Worm (Caenorhabditis elegans): Measurements from ENCODE around the gene F16B4.2.

Gene F16B4.2

ce11 chrV:1627269-1627668, 26.4 kb downstream of the F16B4.2 start (continued):
- TF ChIP-seq pag-3 (tag; optimal IDR thresholded peaks at IDR 0.05; ENCODE audit: borderline replicate concordance, insufficient read depth): no peak
- TF ChIP-seq ceh-82 (tag; optimal IDR thresholded peaks at IDR 0.05): peak in 2 of 3 experiments; percentile 10 to 17
- no peak for TF ChIP-seq aly-2 (tag; optimal IDR thresholded peaks at IDR 0.05)
- no peak for TF ChIP-seq sox-4 (tag; optimal IDR thresholded peaks at IDR 0.05)
- TF ChIP-seq mep-1 (tag; optimal IDR thresholded peaks at IDR 0.05): peak; percentile 27
- peak; percentile 54 for TF ChIP-seq snu-23 (GFP tag; optimal IDR thresholded peaks at IDR 0.05)
- TF ChIP-seq C04F5.9 (tag; optimal IDR thresholded peaks at IDR 0.05): no peak
- TF ChIP-seq nhr-19 (GFP tag; conservative IDR thresholded peaks at IDR 0.05): peak; percentile 21; the same call in 1 of the 2 replicates
- TF ChIP-seq nhr-47 (tag; optimal IDR thresholded peaks at IDR 0.05): no peak
- peak in 2 of 3 experiments; percentile 3 for TF ChIP-seq dpl-1 (GFP tag; optimal IDR thresholded peaks at IDR 0.05)
- TF ChIP-seq lin-13 (GFP tag; optimal IDR thresholded peaks at IDR 0.05): no peak
- TF ChIP-seq skn-1 (tag; optimal IDR thresholded peaks at IDR 0.05): peak; percentile 81
- no peak for TF ChIP-seq fkh-10 (GFP tag; optimal IDR thresholded peaks at IDR 0.05)
- TF ChIP-seq C34B4.2 (tag; optimal IDR thresholded peaks at IDR 0.05): no peak
- TF ChIP-seq pqm-1 (tag; optimal IDR thresholded peaks at IDR 0.05): no peak
- no peak for TF ChIP-seq nhr-12 (tag; optimal IDR thresholded peaks at IDR 0.05)
- TF ChIP-seq mef-2 (tag; optimal IDR thresholded peaks at IDR 0.05): no peak
- no peak for TF ChIP-seq swsn-7 (tag; optimal IDR thresholded peaks at IDR 0.05)
- peak; percentile 95 for TF ChIP-seq lin-14 (GFP tag; optimal IDR thresholded peaks at IDR 0.05)
- no peak for TF ChIP-seq ceh-63 (GFP tag; optimal IDR thresholded peaks at IDR 0.05)
- no peak for TF ChIP-seq Y116A8C.19 (tag; optimal IDR thresholded peaks at IDR 0.05; ENCODE audit: borderline replicate concordance)
- TF ChIP-seq alr-1 (tag; optimal IDR thresholded peaks at IDR 0.05; ENCODE audit: borderline replicate concordance): no peak
- TF ChIP-seq nhr-77 (tag; optimal IDR thresholded peaks at IDR 0.05): peak; percentile 96
- TF ChIP-seq hlh-17 (GFP tag; optimal IDR thresholded peaks at IDR 0.05; ENCODE audit: borderline replicate concordance): no peak
- TF ChIP-seq unc-62 (GFP tag; optimal IDR thresholded peaks at IDR 0.05): no peak
- TF ChIP-seq elt-3 (tag; optimal IDR thresholded peaks at IDR 0.05): peak in 1 of 6 experiments; percentile 26
- no peak for TF ChIP-seq nhr-237 (tag; optimal IDR thresholded peaks at IDR 0.05)
- TF ChIP-seq grh-1 (GFP tag; IDR thresholded peaks at IDR 0.05): no peak
- no peak for TF ChIP-seq ceh-90 (tag; optimal IDR thresholded peaks at IDR 0.05)
- no peak for TF ChIP-seq mab-9 (GFP tag; IDR thresholded peaks at IDR 0.05)
- TF ChIP-seq ces-1 (GFP tag; optimal IDR thresholded peaks at IDR 0.05): no peak
- TF ChIP-seq tlp-1 (tag; optimal IDR thresholded peaks at IDR 0.05): no peak
- TF ChIP-seq lin-15B (tag; optimal IDR thresholded peaks at IDR 0.05): no peak
- no peak for TF ChIP-seq ama-1 (optimal IDR thresholded peaks at IDR 0.05)
- TF ChIP-seq aha-1 (tag; optimal IDR thresholded peaks at IDR 0.05): no peak
- TF ChIP-seq nhr-76 (tag; optimal IDR thresholded peaks at IDR 0.05): no peak
- TF ChIP-seq xbp-1 (tag; optimal IDR thresholded peaks at IDR 0.05): no peak
- TF ChIP-seq unc-98 (GFP tag; IDR thresholded peaks at IDR 0.05): no peak
- TF ChIP-seq mdl-1 (tag; optimal IDR thresholded peaks at IDR 0.05): peak in 1 of 2 experiments; percentile 49
- no peak for TF ChIP-seq ets-5 (GFP tag; IDR thresholded peaks at IDR 0.05)
- TF ChIP-seq unc-86 (tag; optimal IDR thresholded peaks at IDR 0.05): no peak
- TF ChIP-seq fkh-4 (tag; optimal IDR thresholded peaks at IDR 0.05; ENCODE audit: borderline replicate concordance): no peak
- TF ChIP-seq tbx-2 (tag; optimal IDR thresholded peaks at IDR 0.05): peak; percentile 45
- TF ChIP-seq nhr-20 (tag; optimal IDR thresholded peaks at IDR 0.05): peak; percentile 83
- no peak for TF ChIP-seq isw-1 (GFP tag; IDR thresholded peaks at IDR 0.05)
- TF ChIP-seq egl-27 (tag; optimal IDR thresholded peaks at IDR 0.05): no peak
- peak; percentile 30 for TF ChIP-seq fkh-8 (tag; optimal IDR thresholded peaks at IDR 0.05)
- TF ChIP-seq sptf-1 (tag; optimal IDR thresholded peaks at IDR 0.05): no peak
- TF ChIP-seq C16A3.4 (tag; optimal IDR thresholded peaks at IDR 0.05): no peak
- TF ChIP-seq rnt-1 (tag; optimal IDR thresholded peaks at IDR 0.05): no peak
- peak; percentile 83 for TF ChIP-seq nhr-28 (tag; optimal IDR thresholded peaks at IDR 0.05)
- TF ChIP-seq efl-3 (GFP tag; optimal IDR thresholded peaks at IDR 0.05): no peak
- peak; percentile 47 for TF ChIP-seq nhr-90 (tag; optimal IDR thresholded peaks at IDR 0.05; ENCODE audit: poor library complexity)
- TF ChIP-seq lsy-2 (tag; optimal IDR thresholded peaks at IDR 0.05): peak in 1 of 2 experiments; percentile 25
